Fruit fly (Drosophila melanogaster): Measurements from ENCODE around the gene stumps.

- TF ChIP-seq tai (GFP tag; optimal IDR thresholded peaks at IDR 0.05) (no peak), brk (GFP tag; optimal IDR thresholded peaks at IDR 0.05) (peak; percentile 89)
These were observed 78.2 kb downstream of the stumps start for dm6 chr3R:14654976-14655896.

Measured in whole organism, wandering third instar larva.